Comparison of ENCODE assay signal across 5 worm cellular contexts in genomic region chrV:16338287-16339092, ce11.
TF ChIP-seq lines count a peak whose summit lies in the region.
"Not testable (repeated sequence)": the region's sequence is repeated elsewhere in the genome, so short reads cannot be mapped to it uniquely, and the experiment has no call there.

Gene slc-9B.2, plus strand, starts transcription at chrV:16339042.

TF ChIP-seq in whole organism, L1 larva, 84 proteins besides CTCF, POLR2A, EP300 and RAD21:
- TF ChIP-seq nhr-85 (tag; lab: Kevin White, UChicago), result peak; percentile 4
- peak; percentile 37 for TF ChIP-seq nhr-90 (tag; optimal IDR thresholded peaks at IDR 0.05; lab: Kevin White, UChicago; ENCODE audit: poor library complexity)
- TF ChIP-seq efl-1 (optimal IDR thresholded peaks at IDR 0.05; lab: Kevin White, UChicago), result peak in 1 of 2 experiments; percentile 7
- not testable (repeated sequence) for TF ChIP-seq efl-1 (GFP tag; optimal IDR thresholded peaks at IDR 0.05 in 1 of 2; lab: Kevin White, UChicago)
- TF ChIP-seq grh-1 (GFP tag; IDR thresholded peaks at IDR 0.05; lab: Robert Waterston, UW), result 0 out of 2 replicates have a peak, but pooled peaks have one; percentile 20

TF ChIP-seq in whole organism, L2 larva, 48 proteins besides CTCF, POLR2A, EP300 and RAD21:
- TF ChIP-seq unc-55 (GFP tag; optimal IDR thresholded peaks at IDR 0.05; lab: Kevin White, UChicago), result peak; percentile 63
TF ChIP-seq in whole organism, L2 larva: peak in this region for 1; not testable (repeated sequence) for 47.

TF ChIP-seq in whole organism, L3 larva, 47 proteins besides CTCF, POLR2A, EP300 and RAD21:
- peak; percentile 18 for TF ChIP-seq nfya-1 (tag; optimal IDR thresholded peaks at IDR 0.05; lab: Kevin White, UChicago; ENCODE audit: insufficient read depth)
- TF ChIP-seq elt-2 (tag; optimal IDR thresholded peaks at IDR 0.05; lab: Kevin White, UChicago), result peak; percentile 66

TF ChIP-seq in whole organism, L4 larva, 104 proteins besides CTCF, POLR2A, EP300 and RAD21:
- TF ChIP-seq vab-7 (GFP tag; IDR thresholded peaks at IDR 0.05; lab: Robert Waterston, UW) (peak; percentile 54; the same call in 1 of the 2 replicates), zip-11 (GFP tag; IDR thresholded peaks at IDR 0.05; lab: Robert Waterston, UW) (0 out of 2 replicates have a peak, but pooled peaks have one; percentile 26), unc-130 (GFP tag; optimal IDR thresholded peaks at IDR 0.05; lab: Kevin White, UChicago) (peak; percentile 1), daf-16 (tag; optimal IDR thresholded peaks at IDR 0.05; lab: Kevin White, UChicago) (peak; percentile 73), lim-7 (GFP tag; IDR thresholded peaks at IDR 0.05; lab: Robert Waterston, UW) (peak; percentile 65), php-3 (GFP tag; IDR thresholded peaks at IDR 0.05; lab: Robert Waterston, UW) (peak; percentile 86), nhr-102 (tag; optimal IDR thresholded peaks at IDR 0.05; lab: Kevin White, UChicago) (peak; percentile 44), tra-1 (GFP tag; IDR thresholded peaks at IDR 0.05; lab: Robert Waterston, UW) (0 out of 2 replicates have a peak, but pooled peaks have one; percentile 55), nhr-48 (tag; optimal IDR thresholded peaks at IDR 0.05; lab: Kevin White, UChicago) (peak; percentile 72), hlh-30 (tag; optimal IDR thresholded peaks at IDR 0.05; lab: Kevin White, UChicago; ENCODE audit: insufficient read depth) (peak; percentile 8), dmd-6 (GFP tag; IDR thresholded peaks at IDR 0.05; lab: Robert Waterston, UW) (peak; percentile 66), lin-38 (GFP tag; IDR thresholded peaks at IDR 0.05; lab: Robert Waterston, UW) (peak; percentile 58), hlh-11 (tag; optimal IDR thresholded peaks at IDR 0.05; lab: Kevin White, UChicago) (peak; percentile 39), dve-1 (tag; optimal IDR thresholded peaks at IDR 0.05; lab: Kevin White, UChicago; ENCODE audit: insufficient read depth) (peak; percentile 38), pha-4 (GFP tag; IDR thresholded peaks at IDR 0.05; lab: Robert Waterston, UW) (peak; percentile 68; the same call in 1 of the 2 replicates), Y105C5A.15 (GFP tag; IDR thresholded peaks at IDR 0.05; lab: Robert Waterston, UW) (0 out of 2 replicates have a peak, but pooled peaks have one; percentile 60), ZK337.2 (GFP tag; IDR thresholded peaks at IDR 0.05; lab: Robert Waterston, UW) (0 out of 2 replicates have a peak, but pooled peaks have one; percentile 39), aha-1 (tag; lab: Kevin White, UChicago) (peak; percentile 15), F26F4.8 (GFP tag; conservative IDR thresholded peaks at IDR 0.05; lab: Robert Waterston, UW) (0 out of 2 replicates have a peak, but pooled peaks have one; percentile 37), arid-1 (GFP tag; conservative IDR thresholded peaks at IDR 0.05; lab: Robert Waterston, UW) (0 out of 2 replicates have a peak, but pooled peaks have one; percentile 57), snpc-1.2 (GFP tag; IDR thresholded peaks at IDR 0.05; lab: Robert Waterston, UW) (peak; percentile 76)
- not testable (repeated sequence) for TF ChIP-seq daf-16 (GFP tag; optimal IDR thresholded peaks at IDR 0.05; lab: Kevin White, UChicago); pha-4 (tag; optimal IDR thresholded peaks at IDR 0.05; lab: Kevin White, UChicago)

TF ChIP-seq in whole organism, young adult, 124 proteins besides CTCF, POLR2A, EP300 and RAD21:
- TF ChIP-seq rec-8 (tag; optimal IDR thresholded peaks at IDR 0.05; lab: Kevin White, UChicago) (peak in 1 of 2 experiments; percentile 11), let-607 (tag; optimal IDR thresholded peaks at IDR 0.05; lab: Kevin White, UChicago) (peak in 1 of 2 experiments; percentile 24), efl-1 (GFP tag; optimal IDR thresholded peaks at IDR 0.05; lab: Kevin White, UChicago) (peak; percentile 2), nhr-80 (tag; optimal IDR thresholded peaks at IDR 0.05; lab: Kevin White, UChicago) (peak; percentile 69), ceh-40 (GFP tag; IDR thresholded peaks at IDR 0.05; lab: Robert Waterston, UW) (peak; percentile 34; the same call in 1 of the 2 replicates), nhr-90 (tag; optimal IDR thresholded peaks at IDR 0.05; lab: Kevin White, UChicago) (peak; percentile 41), chd-7 (tag; optimal IDR thresholded peaks at IDR 0.05; lab: Kevin White, UChicago) (peak; percentile 23), snpc-4 (tag; optimal IDR thresholded peaks at IDR 0.05; lab: Kevin White, UChicago) (peak; percentile 7 to 77 (median 42)), rpc-1 (optimal IDR thresholded peaks at IDR 0.05; lab: Kevin White, UChicago) (peak; percentile 63), rpc-1 (tag; optimal IDR thresholded peaks at IDR 0.05; lab: Kevin White, UChicago) (peak; percentile 80), ztf-25 (GFP tag; IDR thresholded peaks at IDR 0.05; lab: Robert Waterston, UW) (0 out of 2 replicates have a peak, but pooled peaks have one; percentile 40), Y56A3A.18 (GFP tag; IDR thresholded peaks at IDR 0.05; lab: Robert Waterston, UW) (peak; percentile 60; the same call in 1 of the 2 replicates), snpc-1.1 (tag; optimal IDR thresholded peaks at IDR 0.05; lab: Kevin White, UChicago; ENCODE audit: insufficient read depth) (peak; percentile 18), ztf-18 (tag; optimal IDR thresholded peaks at IDR 0.05; lab: Kevin White, UChicago) (peak; percentile 60), die-1 (tag; optimal IDR thresholded peaks at IDR 0.05; lab: Kevin White, UChicago) (peak; percentile 46), lin-40 (tag; optimal IDR thresholded peaks at IDR 0.05; lab: Kevin White, UChicago) (peak; percentile 25), lin-26 (GFP tag; IDR thresholded peaks at IDR 0.05; lab: Robert Waterston, UW) (peak; percentile 81; the same call in 1 of the 2 replicates), F23B12.7 (tag; optimal IDR thresholded peaks at IDR 0.05; lab: Kevin White, UChicago; ENCODE audit: insufficient read depth) (peak; percentile 40), attf-6 (GFP tag; IDR thresholded peaks at IDR 0.05; lab: Robert Waterston, UW) (peak; percentile 76; the same call in 1 of the 2 replicates), tlf-1 (GFP tag; optimal IDR thresholded peaks at IDR 0.05; lab: Kevin White, UChicago) (peak; percentile 21), pbrm-1 (GFP tag; IDR thresholded peaks at IDR 0.05; lab: Robert Waterston, UW) (peak; percentile 62; the same call in 1 of the 2 replicates), egl-44 (GFP tag; IDR thresholded peaks at IDR 0.05; lab: Robert Waterston, UW) (0 out of 2 replicates have a peak, but pooled peaks have one; percentile 31), madf-10 (tag; optimal IDR thresholded peaks at IDR 0.05; lab: Kevin White, UChicago) (peak; percentile 49), athp-1 (tag; optimal IDR thresholded peaks at IDR 0.05; lab: Kevin White, UChicago) (peak; percentile 11), B0035.1 (tag; optimal IDR thresholded peaks at IDR 0.05; lab: Kevin White, UChicago) (peak; percentile 25), nfyb-1 (GFP tag; IDR thresholded peaks at IDR 0.05; lab: Robert Waterston, UW) (peak; percentile 82), Y95B8A.8 (GFP tag; IDR thresholded peaks at IDR 0.05; lab: Robert Waterston, UW) (0 out of 2 replicates have a peak, but pooled peaks have one; percentile 11), hmg-1.2 (GFP tag; IDR thresholded peaks at IDR 0.05; lab: Robert Waterston, UW) (peak; percentile 48), ceh-100 (GFP tag; IDR thresholded peaks at IDR 0.05; lab: Robert Waterston, UW) (peak; percentile 10; the same call in 1 of the 2 replicates), D2030.7 (GFP tag; IDR thresholded peaks at IDR 0.05; lab: Robert Waterston, UW) (peak; percentile 63), mxl-1 (tag; optimal IDR thresholded peaks at IDR 0.05; lab: Kevin White, UChicago) (peak; percentile 16), B0261.1 (tag; optimal IDR thresholded peaks at IDR 0.05; lab: Kevin White, UChicago) (peak; percentile 75), mcd-1 (GFP tag; IDR thresholded peaks at IDR 0.05; lab: Robert Waterston, UW) (peak; percentile 54), zim-3 (tag; optimal IDR thresholded peaks at IDR 0.05; lab: Kevin White, UChicago) (peak; percentile 53), ekl-4 (GFP tag; IDR thresholded peaks at IDR 0.05; lab: Robert Waterston, UW) (peak; percentile 66), tbp1 (GFP tag; optimal IDR thresholded peaks at IDR 0.05; lab: Kevin White, UChicago) (peak; percentile 85), dox-1 (GFP tag; IDR thresholded peaks at IDR 0.05; lab: Robert Waterston, UW) (peak; percentile 69; the same call in 1 of the 2 replicates), F49E8.2 (tag; optimal IDR thresholded peaks at IDR 0.05; lab: Kevin White, UChicago; ENCODE audit: insufficient read depth) (peak; percentile 54)
- not testable (repeated sequence) for TF ChIP-seq snpc-4 (GFP tag; optimal IDR thresholded peaks at IDR 0.05; lab: Kevin White, UChicago)
